Worm (Caenorhabditis elegans): ENCODE data around the gene E02A10.3.

- TF ChIP-seq nhr-76 (tag; optimal IDR thresholded peaks at IDR 0.05) (no peak), nhr-237 (tag; optimal IDR thresholded peaks at IDR 0.05) (no peak), snpc-4 (tag; optimal IDR thresholded peaks at IDR 0.05) (no peak), elt-3 (tag; optimal IDR thresholded peaks at IDR 0.05) (no peak), M03D4.4 (tag; optimal IDR thresholded peaks at IDR 0.05) (no peak), ztf-11 (tag; optimal IDR thresholded peaks at IDR 0.05) (no peak), hlh-1 (tag; optimal IDR thresholded peaks at IDR 0.05) (no peak), nhr-12 (tag; optimal IDR thresholded peaks at IDR 0.05) (no peak), lin-13 (tag; optimal IDR thresholded peaks at IDR 0.05) (no peak), ces-1 (GFP tag; optimal IDR thresholded peaks at IDR 0.05) (no peak), lsy-2 (tag; optimal IDR thresholded peaks at IDR 0.05) (no peak), lin-32 (GFP tag; optimal IDR thresholded peaks at IDR 0.05) (no peak)
Measured at ce11 chrV:12549604-12550003, 29.8 kb upstream of the E02A10.3 start.

Measured in whole organism, mixed stage, embryonic.